Fruit fly (Drosophila melanogaster): ENCODE data around the gene Ack.
A peak's percentile ranks its signal among the peaks of the same experiment; 100 is the strongest.

Gene Ack

DNA sequence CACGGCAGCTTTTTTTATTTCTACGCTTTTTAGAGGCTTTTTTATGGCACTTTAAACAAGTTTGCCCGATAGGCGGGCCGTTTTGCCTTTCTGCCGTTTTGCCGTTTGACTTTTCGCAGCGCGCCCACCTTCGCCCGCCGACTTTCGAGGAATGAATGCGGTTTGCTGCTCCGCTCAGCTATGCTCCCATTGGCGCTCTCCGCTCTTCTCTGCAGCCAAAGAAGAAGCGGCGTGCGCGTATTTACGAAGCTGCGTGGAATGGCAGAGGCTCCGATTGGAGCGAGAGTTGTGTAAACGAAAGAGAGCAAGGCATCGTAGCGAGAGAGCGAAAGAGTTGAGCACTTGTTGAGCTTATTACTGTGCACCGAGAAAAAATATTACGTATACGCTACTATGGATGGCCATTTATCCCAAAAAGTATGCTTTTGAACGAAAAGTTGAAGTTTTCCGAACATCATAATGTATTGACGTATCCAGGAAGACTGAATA lies 36.4 kb upstream of the Ack start, which contains the start of gene wit (continued):
- TF ChIP-seq sd (tag; optimal IDR thresholded peaks at IDR 0.05) (peak; percentile 87), ind (GFP tag; optimal IDR thresholded peaks at IDR 0.05) (no peak), CG7928 (GFP tag; optimal IDR thresholded peaks at IDR 0.05) (no peak), ara (GFP tag; IDR thresholded peaks at IDR 0.05) (no peak), Mad (GFP tag; optimal IDR thresholded peaks at IDR 0.05) (peak; percentile 6), CG4730 (GFP tag; IDR thresholded peaks at IDR 0.05) (no peak), gcm2 (GFP tag; optimal IDR thresholded peaks at IDR 0.05) (no peak), CG32532 (GFP tag; IDR thresholded peaks at IDR 0.05) (peak; percentile 62; the same call in 1 of the 2 replicates), CG13894 (tag; optimal IDR thresholded peaks at IDR 0.05) (no peak), CG31365 (tag; optimal IDR thresholded peaks at IDR 0.05) (no peak), CG11456 (GFP tag; IDR thresholded peaks at IDR 0.05) (no peak), dm (GFP tag; optimal IDR thresholded peaks at IDR 0.05) (no peak), Sin3A (optimal IDR thresholded peaks at IDR 0.05) (no peak), CG14050 (GFP tag; IDR thresholded peaks at IDR 0.05) (no peak; the same call in 2 of the 3 replicates), tin (GFP tag; optimal IDR thresholded peaks at IDR 0.05) (no peak), jumu (GFP tag; optimal IDR thresholded peaks at IDR 0.05) (no peak), HLH54F (GFP tag; optimal IDR thresholded peaks at IDR 0.05) (no peak), CG1603 (tag; optimal IDR thresholded peaks at IDR 0.05) (no peak), da (GFP tag; optimal IDR thresholded peaks at IDR 0.05) (no peak), CG10209 (GFP tag; optimal IDR thresholded peaks at IDR 0.05) (no peak), CG34224 (GFP tag; IDR thresholded peaks at IDR 0.05; ENCODE audit: partially characterized antibody) (peak; percentile 75), Pdp1 (GFP tag; optimal IDR thresholded peaks at IDR 0.05) (peak in 1 of 2 experiments; percentile 73), dati (GFP tag; IDR thresholded peaks at IDR 0.05) (no peak), Lim3 (GFP tag; IDR thresholded peaks at IDR 0.05) (no peak), CG13775 (GFP tag; optimal IDR thresholded peaks at IDR 0.05) (no peak), dmrt11E (tag; optimal IDR thresholded peaks at IDR 0.05) (no peak), CG1792 (GFP tag; optimal IDR thresholded peaks at IDR 0.05) (no peak), Abd-B (GFP tag; optimal IDR thresholded peaks at IDR 0.05) (no peak), CG13287 (GFP tag; IDR thresholded peaks at IDR 0.05; ENCODE audit: partially characterized antibody) (peak; percentile 73), pb (GFP tag; optimal IDR thresholded peaks at IDR 0.05) (no peak), Side (GFP tag; optimal IDR thresholded peaks at IDR 0.05) (peak; percentile 5), Ets65A (GFP tag) (peak; percentile 80), CG6791 (GFP tag; IDR thresholded peaks at IDR 0.05; ENCODE audit: partially characterized antibody) (no peak), CG14667 (GFP tag; IDR thresholded peaks at IDR 0.05) (no peak), Atf3 (GFP tag; optimal IDR thresholded peaks at IDR 0.05) (no peak), CG15479 (GFP tag; optimal IDR thresholded peaks at IDR 0.05) (no peak), nmo (GFP tag; optimal IDR thresholded peaks at IDR 0.05) (no peak), ken (GFP tag; IDR thresholded peaks at IDR 0.05) (no peak), CG17912 (GFP tag; optimal IDR thresholded peaks at IDR 0.05) (no peak), CG11398 (GFP tag; optimal IDR thresholded peaks at IDR 0.05) (no peak), ci (GFP tag; IDR thresholded peaks at IDR 0.05) (peak; percentile 72; the same call in 2 of the 3 replicates), CG9797 (GFP tag; optimal IDR thresholded peaks at IDR 0.05) (no peak), dysf (GFP tag; IDR thresholded peaks at IDR 0.05) (no peak; the same call in 2 of the 3 replicates), CG18262 (tag; optimal IDR thresholded peaks at IDR 0.05) (no peak), Kr (GFP tag; optimal IDR thresholded peaks at IDR 0.05) (no peak), CG2678 (tag; optimal IDR thresholded peaks at IDR 0.05) (peak; percentile 21), CG14014 (GFP tag; IDR thresholded peaks at IDR 0.05) (0 out of 2 replicates have a peak, but pooled peaks have one; percentile 13), HHEX (GFP tag; optimal IDR thresholded peaks at IDR 0.05) (no peak), CG3281 (GFP tag; optimal IDR thresholded peaks at IDR 0.05) (peak; percentile 1), Dp (GFP tag; optimal IDR thresholded peaks at IDR 0.05) (peak; percentile 6), fd96Cb (tag; optimal IDR thresholded peaks at IDR 0.05) (no peak)

Data from whole organism, embryonic.